Worm (Caenorhabditis elegans) whole organism, L2 larva: ENCODE measurements around the gene F35C5.12.

Experiments used
- ZK546.5 ChIP-seq: sonication (generic microtip); optimal IDR thresholded peaks from 2 replicates; lab custom pipeline; 2017; ENCODE audit warnings: missing biosample characterization, missing genetic modification characterization
- nhr-11 ChIP-seq: fragments of 150-350 bp; optimal IDR thresholded peaks from 2 replicates; lab custom pipeline; 2014; ENCODE audit warnings: missing biosample characterization, missing genetic modification characterization

- TF ChIP-seq nhr-11 (tag; lab: Kevin White, UChicago): no peak
- no peak for TF ChIP-seq ZK546.5 (tag; lab: Kevin White, UChicago)
Measured at ce11 chrII:12930138-12930537, 15.8 kb upstream of the F35C5.12 start.
